Worm (Caenorhabditis elegans): ENCODE data around the gene R09E10.5.
"Not testable (repeated sequence)": the region's sequence is repeated elsewhere in the genome, so short reads cannot be mapped to it uniquely, and the experiment has no call there.

DNA sequence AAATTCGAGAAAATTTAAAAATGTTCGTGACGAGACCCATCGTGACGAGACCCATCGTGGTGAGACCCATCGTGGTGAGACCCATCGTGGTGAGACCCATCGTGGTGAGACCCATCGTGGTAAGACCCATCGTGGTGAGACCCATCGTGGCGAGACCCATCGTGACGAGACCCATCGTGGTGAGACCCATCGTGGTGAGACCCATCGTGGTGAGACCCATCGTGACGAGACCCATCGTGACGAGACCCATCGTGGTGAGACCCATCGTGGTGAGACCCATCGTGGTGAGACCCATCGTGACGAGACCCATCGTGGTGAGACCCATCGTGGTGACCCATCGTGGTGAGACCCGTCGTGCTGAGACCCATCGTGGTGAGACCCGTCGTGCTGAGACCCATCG, 39.2 kb downstream of the R09E10.5 start:
- not testable (repeated sequence) for TF ChIP-seq ztf-6 (GFP tag; IDR thresholded peaks at IDR 0.05); rec-8 (tag; optimal IDR thresholded peaks at IDR 0.05); snpc-4 (GFP tag; optimal IDR thresholded peaks at IDR 0.05); snpc-4 (tag; optimal IDR thresholded peaks at IDR 0.05); snpc-3.4 (tag; optimal IDR thresholded peaks at IDR 0.05); zim-3 (tag; optimal IDR thresholded peaks at IDR 0.05); ets-4 (GFP tag; optimal IDR thresholded peaks at IDR 0.05); ama-1 (optimal IDR thresholded peaks at IDR 0.05); ama-1 (GFP tag; optimal IDR thresholded peaks at IDR 0.05); nhr-120 (GFP tag; IDR thresholded peaks at IDR 0.05); nhr-179 (tag; optimal IDR thresholded peaks at IDR 0.05); dpl-1 (GFP tag; optimal IDR thresholded peaks at IDR 0.05); F49E8.2 (tag; optimal IDR thresholded peaks at IDR 0.05; ENCODE audit: insufficient read depth); egl-44 (GFP tag; IDR thresholded peaks at IDR 0.05)
- 0 out of 2 replicates have a peak, but pooled peaks have one; percentile 33 for TF ChIP-seq madf-6 (GFP tag; IDR thresholded peaks at IDR 0.05)
